Worm (Caenorhabditis elegans): ENCODE data around the gene ntl-3.

ntl-3 gene

ce11 chrIII:11834168-11834567 is 12.1 kb downstream of the ntl-3 start:
- no peak for TF ChIP-seq saeg-2 (GFP tag; IDR thresholded peaks at IDR 0.05)
- no peak for TF ChIP-seq cey-2 (tag; optimal IDR thresholded peaks at IDR 0.05; ENCODE audit: borderline replicate concordance, insufficient read depth)
- TF ChIP-seq nhr-102 (tag; optimal IDR thresholded peaks at IDR 0.05), result no peak
- no peak for TF ChIP-seq ceh-44 (GFP tag; IDR thresholded peaks at IDR 0.05)
- TF ChIP-seq lsy-2 (tag; optimal IDR thresholded peaks at IDR 0.05), result peak in 1 of 2 experiments; percentile 30
- TF ChIP-seq spr-3 (GFP tag; optimal IDR thresholded peaks at IDR 0.05), result no peak
- no peak for TF ChIP-seq spr-1 (tag; optimal IDR thresholded peaks at IDR 0.05)
- no peak for TF ChIP-seq php-3 (GFP tag; IDR thresholded peaks at IDR 0.05)
- TF ChIP-seq nhr-10 (tag; optimal IDR thresholded peaks at IDR 0.05), result peak; percentile 3
- no peak for TF ChIP-seq lin-39 (tag; optimal IDR thresholded peaks at IDR 0.05)
- no peak for TF ChIP-seq zag-1 (tag; optimal IDR thresholded peaks at IDR 0.05)
- no peak for TF ChIP-seq pha-4 (GFP tag; IDR thresholded peaks at IDR 0.05)
- no peak for TF ChIP-seq pha-4 (tag; optimal IDR thresholded peaks at IDR 0.05)
- TF ChIP-seq rbr-2 (tag; optimal IDR thresholded peaks at IDR 0.05), result peak; percentile 42
- no peak for TF ChIP-seq daf-19 (GFP tag; conservative IDR thresholded peaks at IDR 0.05)
- no peak for TF ChIP-seq zfp-2 (tag; optimal IDR thresholded peaks at IDR 0.05)
- no peak for TF ChIP-seq nhr-76 (tag; optimal IDR thresholded peaks at IDR 0.05)
- no peak for TF ChIP-seq fkh-10 (GFP tag; optimal IDR thresholded peaks at IDR 0.05)
- TF ChIP-seq aly-2 (tag; optimal IDR thresholded peaks at IDR 0.05), result no peak
- peak; percentile 20 for TF ChIP-seq hlh-30 (tag; optimal IDR thresholded peaks at IDR 0.05; ENCODE audit: insufficient read depth)
- peak; percentile 35 for TF ChIP-seq aha-1 (tag)
- TF ChIP-seq nhr-42 (GFP tag; IDR thresholded peaks at IDR 0.05), result no peak
- TF ChIP-seq dmd-9 (GFP tag; IDR thresholded peaks at IDR 0.05), result no peak
- TF ChIP-seq fos-1 (tag; optimal IDR thresholded peaks at IDR 0.05), result no peak
- no peak for TF ChIP-seq tag-97 (GFP tag; IDR thresholded peaks at IDR 0.05)
- TF ChIP-seq egl-27 (tag; optimal IDR thresholded peaks at IDR 0.05), result no peak
- no peak for TF ChIP-seq ama-1 (optimal IDR thresholded peaks at IDR 0.05)
- TF ChIP-seq F37D6.2 (tag; optimal IDR thresholded peaks at IDR 0.05), result no peak
- no peak for TF ChIP-seq lin-13 (GFP tag; optimal IDR thresholded peaks at IDR 0.05)
- no peak for TF ChIP-seq set-16 (GFP tag; IDR thresholded peaks at IDR 0.05)
- TF ChIP-seq nhr-6 (tag; optimal IDR thresholded peaks at IDR 0.05), result no peak
- TF ChIP-seq nhr-25 (tag; optimal IDR thresholded peaks at IDR 0.05; ENCODE audit: borderline replicate concordance, insufficient read depth), result no peak
- no peak for TF ChIP-seq ztf-11 (tag; optimal IDR thresholded peaks at IDR 0.05)
- TF ChIP-seq mep-1 (tag; optimal IDR thresholded peaks at IDR 0.05), result no peak
- TF ChIP-seq tra-1 (GFP tag; IDR thresholded peaks at IDR 0.05), result no peak
- no peak for TF ChIP-seq vab-7 (GFP tag; IDR thresholded peaks at IDR 0.05)
- TF ChIP-seq lin-38 (GFP tag; IDR thresholded peaks at IDR 0.05), result 0 out of 2 replicates have a peak, but pooled peaks have one; percentile 3
- TF ChIP-seq jun-1 (tag; optimal IDR thresholded peaks at IDR 0.05), result no peak
- TF ChIP-seq madf-9 (GFP tag; conservative IDR thresholded peaks at IDR 0.05), result no peak
- no peak for TF ChIP-seq lin-29 (GFP tag; IDR thresholded peaks at IDR 0.05)
- TF ChIP-seq hmg-1.1 (GFP tag; IDR thresholded peaks at IDR 0.05), result no peak
- TF ChIP-seq ztf-7 (tag; optimal IDR thresholded peaks at IDR 0.05), result no peak
- no peak for TF ChIP-seq ZK546.5 (tag; optimal IDR thresholded peaks at IDR 0.05)
- TF ChIP-seq unc-62 (GFP tag; optimal IDR thresholded peaks at IDR 0.05 in 1 of 2), result no peak
- no peak for TF ChIP-seq unc-62 (tag; optimal IDR thresholded peaks at IDR 0.05)
- no peak for TF ChIP-seq daf-12 (tag; optimal IDR thresholded peaks at IDR 0.05)
- TF ChIP-seq ceh-62 (tag; optimal IDR thresholded peaks at IDR 0.05), result no peak
- TF ChIP-seq mxl-3 (GFP tag; optimal IDR thresholded peaks at IDR 0.05), result peak; percentile 14
- TF ChIP-seq gei-8 (GFP tag; optimal IDR thresholded peaks at IDR 0.05), result no peak
- TF ChIP-seq arid-1 (GFP tag; conservative IDR thresholded peaks at IDR 0.05), result no peak
- TF ChIP-seq unc-130 (GFP tag; optimal IDR thresholded peaks at IDR 0.05), result no peak
- no peak for TF ChIP-seq daf-8 (GFP tag; IDR thresholded peaks at IDR 0.05)
- TF ChIP-seq sdz-12 (GFP tag; optimal IDR thresholded peaks at IDR 0.05), result no peak
- TF ChIP-seq zip-11 (GFP tag; IDR thresholded peaks at IDR 0.05), result no peak
